Fruit fly (Drosophila melanogaster) whole organism, embryonic: ENCODE measurements around the gene CG15044.

ENCODE experiments used
- Adf1 ChIP-seq: fragments of 200-800 bp; sonication (Bioruptor generic); IDR thresholded peaks from 2 replicates; pipeline ENCODE4 v1.3.6; 2022; ENCODE audit warnings: missing biosample characterization, missing genetic modification characterization
- BtbVII ChIP-seq: fragments of 200-800 bp; sonication (Bioruptor generic); optimal IDR thresholded peaks from 3 replicates; lab custom pipeline; 2017; ENCODE audit warnings: missing biosample characterization, mild to moderate bottlenecking, missing genetic modification characterization
- CG1024 ChIP-seq: fragments of 200-800 bp; sonication (Bioruptor generic); IDR thresholded peaks from 2 replicates; pipeline ENCODE4 v1.3.6; 2022; ENCODE audit warnings: missing biosample characterization, missing genetic modification characterization
- CG10565 ChIP-seq: fragments of 200-800 bp; sonication (Bioruptor generic); optimal IDR thresholded peaks from 3 replicates; lab custom pipeline; 2016; ENCODE audit warnings: missing biosample characterization, mild to moderate bottlenecking, missing genetic modification characterization
- CG14014 ChIP-seq: fragments of 200-800 bp; sonication (Bioruptor generic); IDR thresholded peaks from 2 replicates; pipeline ENCODE4 v1.3.6; 2022; ENCODE audit warnings: missing biosample characterization, missing genetic modification characterization
- CG14050 ChIP-seq: fragments of 200-800 bp; sonication (Bioruptor generic); IDR thresholded peaks from 3 replicates; pipeline ENCODE4 v1.3.6; 2022; ENCODE audit warnings: missing biosample characterization, missing genetic modification characterization
- CG1529 ChIP-seq: fragments of 200-800 bp; sonication (Bioruptor generic); optimal IDR thresholded peaks from 3 replicates; lab custom pipeline; 2018; ENCODE audit warnings: missing biosample characterization, missing genetic modification characterization
- CG17361 ChIP-seq: fragments of 200-800 bp; sonication (Bioruptor generic); IDR thresholded peaks from 3 replicates; pipeline ENCODE4 v1.3.6; 2022; ENCODE audit warnings: missing biosample characterization, missing genetic modification characterization
- CG18599 ChIP-seq: fragments of 200-800 bp; sonication (Bioruptor generic); optimal IDR thresholded peaks from 3 replicates; lab custom pipeline; 2017; ENCODE audit warnings: missing biosample characterization, missing genetic modification characterization, mild to moderate bottlenecking, moderate library complexity, missing genetic modification reagents
- CG2129 ChIP-seq: fragments of 200-800 bp; sonication (Bioruptor generic); IDR thresholded peaks from 2 replicates; pipeline ENCODE4 v1.3.6; 2022; ENCODE audit warnings: missing biosample characterization, missing genetic modification characterization; ENCODE audit not compliant: partially characterized antibody
- CG32772 ChIP-seq: fragments of 200-800 bp; sonication (Bioruptor generic); IDR thresholded peaks from 2 replicates; pipeline ENCODE4 v1.3.6; 2022; ENCODE audit warnings: missing biosample characterization, missing genetic modification characterization
- CG33557 ChIP-seq: fragments of 200-800 bp; sonication (Bioruptor generic); optimal IDR thresholded peaks from 2 replicates; lab custom pipeline; 2019; ENCODE audit warnings: missing biosample characterization, mild to moderate bottlenecking, missing genetic modification characterization, moderate library complexity
- CG3847 ChIP-seq: fragments of 200-800 bp; sonication (Bioruptor generic); IDR thresholded peaks from 2 replicates; pipeline ENCODE4 v1.3.6; 2022; ENCODE audit warnings: missing biosample characterization, missing genetic modification characterization
- CG3995 ChIP-seq: fragments of 200-800 bp; sonication (Bioruptor generic); optimal IDR thresholded peaks from 3 replicates; lab custom pipeline; 2016; ENCODE audit warnings: missing biosample characterization, missing genetic modification characterization
- CG4282 ChIP-seq: fragments of 200-800 bp; sonication (Bioruptor generic); optimal IDR thresholded peaks from 2 replicates; lab custom pipeline; 2016; ENCODE audit warnings: missing biosample characterization, missing genetic modification characterization
- CG4404 ChIP-seq: fragments of 200-800 bp; sonication (Bioruptor generic); IDR thresholded peaks from 2 replicates; pipeline ENCODE4 v1.3.6; 2022; ENCODE audit warnings: missing biosample characterization, missing genetic modification characterization
- CG4854 ChIP-seq: fragments of 200-800 bp; sonication (Bioruptor generic); optimal IDR thresholded peaks from 2 replicates; lab custom pipeline; 2016; ENCODE audit warnings: missing biosample characterization, missing genetic modification characterization, inconsistent platforms
- CG6272 ChIP-seq: fragments of 200-800 bp; sonication (Bioruptor generic); IDR thresholded peaks from 2 replicates; pipeline ENCODE4 v1.3.6; 2022; ENCODE audit warnings: missing biosample characterization, missing genetic modification characterization
- CG7928 ChIP-seq: fragments of 200-800 bp; sonication (Bioruptor generic); optimal IDR thresholded peaks from 2 replicates; lab custom pipeline; 2017; ENCODE audit warnings: missing biosample characterization, mild to moderate bottlenecking, missing genetic modification characterization
- CG9609 ChIP-seq: fragments of 200-800 bp; sonication (Bioruptor generic); optimal IDR thresholded peaks from 3 replicates; lab custom pipeline; 2016; ENCODE audit warnings: missing biosample characterization, missing genetic modification characterization
- Camta ChIP-seq: fragments of 200-800 bp; sonication (Bioruptor generic); optimal IDR thresholded peaks from 2 replicates; lab custom pipeline; 2016; ENCODE audit warnings: missing biosample characterization, missing genetic modification characterization
- D19B ChIP-seq: fragments of 200-800 bp; sonication (Bioruptor generic); optimal IDR thresholded peaks from 2 replicates; lab custom pipeline; 2017; ENCODE audit warnings: missing biosample characterization, mild to moderate bottlenecking, missing genetic modification characterization
- Dbx ChIP-seq: fragments of 200-800 bp; sonication (Bioruptor generic); IDR thresholded peaks from 3 replicates; pipeline ENCODE4 v1.3.6; 2022; ENCODE audit warnings: missing biosample characterization, missing genetic modification characterization
- Dek ChIP-seq: fragments of 200-800 bp; sonication (Bioruptor generic); optimal IDR thresholded peaks from 3 replicates; lab custom pipeline; 2019; ENCODE audit warnings: missing biosample characterization, mild to moderate bottlenecking, missing genetic modification characterization, moderate library complexity
- Dll ChIP-seq: fragments of 200-800 bp; sonication (Bioruptor generic); IDR thresholded peaks from 4 replicates; pipeline ENCODE4 v1.3.6; 2022; ENCODE audit warnings: missing biosample characterization, missing genetic modification characterization; ENCODE audit not compliant: partially characterized antibody
- E2f1 ChIP-seq: fragments of 200-800 bp; sonication (Bioruptor generic); IDR thresholded peaks from 2 replicates; pipeline ENCODE4 v1.3.6; 2022; ENCODE audit warnings: missing biosample characterization, missing genetic modification characterization
- H2.0 ChIP-seq: fragments of 200-800 bp; sonication (Bioruptor generic); IDR thresholded peaks from 2 replicates; pipeline ENCODE4 v1.3.6; 2022; ENCODE audit warnings: missing biosample characterization, missing genetic modification characterization
- HLH54F ChIP-seq: fragments of 200-800 bp; sonication (Bioruptor generic); optimal IDR thresholded peaks from 3 replicates; lab custom pipeline; 2016; ENCODE audit warnings: missing biosample characterization, missing genetic modification characterization
- NK7.1 ChIP-seq: fragments of 200-800 bp; sonication (Bioruptor generic); optimal IDR thresholded peaks from 3 replicates; lab custom pipeline; 2016; ENCODE audit warnings: missing biosample characterization, missing genetic modification characterization
- Optix ChIP-seq: fragments of 200-800 bp; sonication (Bioruptor generic); IDR thresholded peaks from 3 replicates; pipeline ENCODE4 v1.3.6; 2022; ENCODE audit warnings: missing biosample characterization, missing genetic modification characterization
- Ravus ChIP-seq: fragments of 200-800 bp; sonication (Bioruptor generic); IDR thresholded peaks from 2 replicates; pipeline ENCODE4 v1.3.6; 2022; ENCODE audit warnings: missing biosample characterization, missing genetic modification characterization
- Rx ChIP-seq: fragments of 200-800 bp; sonication (Bioruptor generic); IDR thresholded peaks from 2 replicates; pipeline ENCODE4 v1.3.6; 2022; ENCODE audit warnings: missing biosample characterization, missing genetic modification characterization
- Stat92E ChIP-seq, 3 experiments: fragments of >200 bp in 2 of 3; fragments of 200-800 bp in 1 of 3; sonication (Bioruptor generic) in 1 of 3; optimal IDR thresholded peaks; 2 replicates each; lab custom pipeline; 2017 to 2019; ENCODE audit warnings: missing biosample characterization in 3 of 3, missing genetic modification characterization in 3 of 3, mild to moderate bottlenecking in 1 of 3, moderate library complexity in 1 of 3
- Xbp1 ChIP-seq: fragments of 200-800 bp; sonication (Bioruptor generic); optimal IDR thresholded peaks from 3 replicates; lab custom pipeline; 2016; ENCODE audit warnings: missing biosample characterization, mild to moderate bottlenecking, missing genetic modification characterization
- br ChIP-seq: fragments of >200 bp; optimal IDR thresholded peaks from 2 replicates; lab custom pipeline; 2017
- cato ChIP-seq: fragments of 200-800 bp; sonication (Bioruptor generic); optimal IDR thresholded peaks from 2 replicates; lab custom pipeline; 2016; ENCODE audit warnings: missing biosample characterization, missing genetic modification characterization, borderline replicate concordance
- caup ChIP-seq: fragments of 200-800 bp; sonication (Bioruptor generic); optimal IDR thresholded peaks from 3 replicates; lab custom pipeline; 2017; ENCODE audit warnings: missing biosample characterization, mild to moderate bottlenecking, missing genetic modification characterization, moderate library complexity; ENCODE audit not compliant: severe bottlenecking
- crp ChIP-seq, 2 experiments: fragments of 200-800 bp; sonication (Bioruptor generic); optimal IDR thresholded peaks; 2 replicates in 1 of 2; 3 replicates in 1 of 2; lab custom pipeline; 2017; ENCODE audit warnings: missing biosample characterization in 2 of 2, missing genetic modification characterization in 2 of 2, mild to moderate bottlenecking in 1 of 2, moderate library complexity in 1 of 2
- dpn ChIP-seq, 2 experiments: fragments of 200-800 bp; sonication (Bioruptor generic); optimal IDR thresholded peaks; 3 replicates each; lab custom pipeline; 2016; ENCODE audit warnings: missing biosample characterization in 2 of 2, missing genetic modification characterization in 2 of 2
- gt ChIP-seq: fragments of 200-800 bp; sonication (Bioruptor generic); IDR thresholded peaks from 2 replicates; pipeline ENCODE4 v1.3.6; 2022; ENCODE audit warnings: missing biosample characterization, missing genetic modification characterization
- kay ChIP-seq: fragments of 200-800 bp; sonication (Bioruptor generic); optimal IDR thresholded peaks from 2 replicates; lab custom pipeline; 2016; ENCODE audit warnings: missing biosample characterization, missing genetic modification characterization
- lbe ChIP-seq: fragments of 200-800 bp; sonication (Bioruptor generic); optimal IDR thresholded peaks from 2 replicates; lab custom pipeline; 2016; ENCODE audit warnings: missing biosample characterization, mild to moderate bottlenecking, missing genetic modification characterization
- lilli ChIP-seq: fragments of 200-800 bp; sonication (Bioruptor generic); optimal IDR thresholded peaks from 3 replicates; lab custom pipeline; 2016; ENCODE audit warnings: missing biosample characterization, missing genetic modification characterization
- lmd ChIP-seq: fragments of 200-800 bp; sonication (Bioruptor generic); IDR thresholded peaks from 2 replicates; pipeline ENCODE4 v1.3.6; 2022; ENCODE audit warnings: missing biosample characterization, missing genetic modification characterization
- phol ChIP-seq: fragments of 200-800 bp; sonication (Bioruptor generic); optimal IDR thresholded peaks from 3 replicates; lab custom pipeline; 2018; ENCODE audit warnings: missing biosample characterization, mild to moderate bottlenecking, missing genetic modification characterization, moderate library complexity
- pnt ChIP-seq: fragments of 200-800 bp; sonication (Bioruptor generic); optimal IDR thresholded peaks from 3 replicates; lab custom pipeline; 2016; ENCODE audit warnings: missing biosample characterization, missing genetic modification characterization
- row ChIP-seq: fragments of 200-800 bp; sonication (Bioruptor generic); IDR thresholded peaks from 3 replicates; pipeline ENCODE4 v1.3.6; 2022; ENCODE audit warnings: missing biosample characterization, missing genetic modification characterization
- salm ChIP-seq: fragments of 200-800 bp; sonication (Bioruptor generic); optimal IDR thresholded peaks from 2 replicates; lab custom pipeline; 2018; ENCODE audit warnings: missing biosample characterization, mild to moderate bottlenecking, missing genetic modification characterization
- scrt ChIP-seq: fragments of 200-800 bp; sonication (Bioruptor generic); optimal IDR thresholded peaks from 2 replicates; lab custom pipeline; 2018; ENCODE audit warnings: missing biosample characterization, mild to moderate bottlenecking, missing genetic modification characterization, moderate library complexity
- seq ChIP-seq: fragments of 200-800 bp; sonication (Bioruptor generic); IDR thresholded peaks from 2 replicates; pipeline ENCODE4 v1.3.6; 2022; ENCODE audit warnings: missing biosample characterization, missing genetic modification characterization
- ssp ChIP-seq: fragments of 200-800 bp; sonication (Bioruptor generic); IDR thresholded peaks from 2 replicates; pipeline ENCODE4 v1.3.6; 2022; ENCODE audit warnings: missing biosample characterization, missing genetic modification characterization
- zfh2 ChIP-seq: fragments of 200-800 bp; sonication (Bioruptor generic); optimal IDR thresholded peaks from 2 replicates; lab custom pipeline; 2016; ENCODE audit warnings: missing biosample characterization, missing genetic modification characterization

CG15044 gene

DNA sequence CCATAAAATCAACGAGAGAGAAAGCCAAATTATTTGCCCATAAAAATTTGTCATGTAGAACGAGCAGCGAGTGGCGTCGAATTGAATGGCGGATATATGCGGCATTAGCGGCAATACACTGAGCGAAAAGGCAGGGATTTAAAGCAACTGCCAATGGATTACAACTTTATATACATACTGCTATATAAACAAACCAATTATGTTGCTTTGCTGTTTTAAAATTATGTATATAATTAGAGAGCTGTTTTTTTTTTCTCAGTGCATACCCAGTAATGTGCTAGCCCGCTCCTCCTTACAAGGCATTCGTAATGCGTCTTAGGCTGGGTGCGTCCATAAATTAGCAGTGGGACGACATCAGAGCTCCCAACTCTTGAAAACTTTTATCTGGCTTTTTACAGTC lies 23.9 kb downstream of the CG15044 start (continued):
- TF ChIP-seq salm (tag; lab: Kevin White, UChicago) (no peak), Optix (GFP tag; lab: Robert Waterston, UW) (no peak), cato (GFP tag; lab: Kevin White, UChicago) (no peak), CG3847 (no peak), Adf1 (GFP tag; lab: Robert Waterston, UW) (no peak), Camta (GFP tag; lab: Kevin White, UChicago) (no peak), CG17361 (GFP tag; lab: Robert Waterston, UW) (no peak), kay (GFP tag; lab: Kevin White, UChicago) (no peak), scrt (GFP tag; lab: Kevin White, UChicago) (peak; percentile 28), zfh2 (GFP tag; lab: Kevin White, UChicago) (no peak), CG14050 (GFP tag; lab: Robert Waterston, UW) (no peak), CG4282 (GFP tag; lab: Kevin White, UChicago) (no peak), seq (GFP tag; lab: Robert Waterston, UW) (0 out of 2 replicates have a peak, but pooled peaks have one; percentile 23), CG6272 (GFP tag; lab: Robert Waterston, UW) (no peak), crp (GFP tag; optimal IDR thresholded peaks at IDR 0.05; lab: Kevin White, UChicago) (no peak), Ravus (GFP tag; lab: Robert Waterston, UW) (no peak), Dek (tag; lab: Kevin White, UChicago) (no peak), CG32772 (GFP tag; lab: Robert Waterston, UW) (no peak), gt (GFP tag; lab: Robert Waterston, UW) (no peak), CG7928 (GFP tag; lab: Kevin White, UChicago) (no peak), phol (peak; percentile 5), CG4854 (GFP tag; lab: Kevin White, UChicago) (no peak), Rx (GFP tag; lab: Robert Waterston, UW) (no peak), CG14014 (no peak), CG1529 (GFP tag; lab: Kevin White, UChicago) (no peak), Xbp1 (GFP tag; lab: Kevin White, UChicago) (peak; percentile 12), lilli (GFP tag; lab: Kevin White, UChicago) (peak; percentile 42), Stat92E (GFP tag; optimal IDR thresholded peaks at IDR 0.05; lab: Kevin White, UChicago) (no peak), HLH54F (no peak), CG10565 (GFP tag; lab: Kevin White, UChicago) (no peak), lmd (GFP tag; lab: Robert Waterston, UW) (peak; percentile 46), ssp (GFP tag; lab: Robert Waterston, UW) (no peak), CG3995 (GFP tag; lab: Kevin White, UChicago) (no peak), Dbx (GFP tag; lab: Robert Waterston, UW) (peak; percentile 51; the same call in 1 of the 3 replicates), Dll (GFP tag; lab: Robert Waterston, UW) (no peak), dpn (GFP tag; optimal IDR thresholded peaks at IDR 0.05; lab: Kevin White, UChicago) (no peak), CG2129 (GFP tag; lab: Robert Waterston, UW) (no peak), lbe (GFP tag; lab: Kevin White, UChicago) (no peak), CG9609 (GFP tag; lab: Kevin White, UChicago) (no peak), pnt (GFP tag; lab: Kevin White, UChicago) (no peak), NK7.1 (GFP tag; lab: Kevin White, UChicago) (no peak), CG18599 (peak; percentile 71), br (lab: Kevin White, UChicago) (no peak), caup (GFP tag; lab: Kevin White, UChicago) (peak; percentile 7), E2f1 (no peak), row (GFP tag; lab: Robert Waterston, UW) (peak; percentile 56), CG1024 (GFP tag; lab: Robert Waterston, UW) (no peak), D19B (GFP tag; lab: Kevin White, UChicago) (no peak), H2.0 (GFP tag; lab: Robert Waterston, UW) (0 out of 2 replicates have a peak, but pooled peaks have one; percentile 29), BtbVII (GFP tag; lab: Kevin White, UChicago) (no peak), CG4404 (GFP tag; lab: Robert Waterston, UW) (no peak), CG33557 (GFP tag; lab: Kevin White, UChicago) (no peak)
